Worm (Caenorhabditis elegans) whole organism, L1 larva: ENCODE results near the gene pbo-1.

Source experiments
- C04F5.9 ChIP-seq: sonication (generic microtip); optimal IDR thresholded peaks from 2 replicates; lab custom pipeline; 2016; ENCODE audit warnings: missing genetic modification characterization, missing compliant biosample characterization
- aha-1 ChIP-seq: fragments of 150-350 bp; optimal IDR thresholded peaks from 2 replicates; lab custom pipeline; 2014; ENCODE audit warnings: missing biosample characterization, missing genetic modification characterization
- alr-1 ChIP-seq: fragments of 200-800 bp; sonication (Bioruptor generic); optimal IDR thresholded peaks from 2 replicates; lab custom pipeline; 2018; ENCODE audit warnings: borderline replicate concordance, mild to moderate bottlenecking, missing genetic modification characterization, missing compliant biosample characterization
- blmp-1 ChIP-seq: fragments of 150-350 bp; optimal IDR thresholded peaks from 2 replicates; lab custom pipeline; 2014; ENCODE audit warnings: missing biosample characterization, missing genetic modification characterization
- ceh-8 ChIP-seq: fragments of 200-800 bp; sonication (Bioruptor generic); optimal IDR thresholded peaks from 2 replicates; lab custom pipeline; 2018; ENCODE audit warnings: mild to moderate bottlenecking, missing genetic modification characterization, moderate library complexity, missing compliant biosample characterization
- ceh-88 ChIP-seq: fragments of 200-800 bp; sonication (Bioruptor generic); IDR thresholded peaks from 2 replicates; pipeline ENCODE4 v1.3.6; 2022; ENCODE audit warnings: missing genetic modification characterization, missing compliant biosample characterization
- ces-1 ChIP-seq: fragments of 150-350 bp; optimal IDR thresholded peaks from 2 replicates; lab custom pipeline; 2014; ENCODE audit warnings: missing biosample characterization, missing genetic modification reagents, missing genetic modification characterization
- dpl-1 ChIP-seq, 3 experiments: fragments of 150-350 bp in 2 of 3; sonication (generic microtip) in 1 of 3; optimal IDR thresholded peaks; 2 replicates each; lab custom pipeline; 2014 to 2017; ENCODE audit warnings: missing biosample characterization in 3 of 3, missing genetic modification characterization in 3 of 3, missing genetic modification reagents in 3 of 3
- dsc-1 ChIP-seq: sonication (generic microtip); optimal IDR thresholded peaks from 2 replicates; lab custom pipeline; 2016; ENCODE audit warnings: mild to moderate bottlenecking, missing genetic modification characterization, missing compliant biosample characterization
- efl-3 ChIP-seq: fragments of 200-800 bp; sonication (Bioruptor generic); optimal IDR thresholded peaks from 2 replicates; lab custom pipeline; 2018; ENCODE audit warnings: mild to moderate bottlenecking, missing genetic modification characterization, missing compliant biosample characterization
- fkh-10 ChIP-seq: sonication (generic microtip); optimal IDR thresholded peaks from 2 replicates; lab custom pipeline; 2017; ENCODE audit warnings: missing biosample characterization, missing genetic modification reagents, missing genetic modification characterization
- fkh-4 ChIP-seq: sonication (generic microtip); optimal IDR thresholded peaks from 2 replicates; lab custom pipeline; 2016; ENCODE audit warnings: missing compliant biosample characterization, missing genetic modification characterization, borderline replicate concordance
- grh-1 ChIP-seq: fragments of 200-800 bp; sonication (Bioruptor generic); IDR thresholded peaks from 2 replicates; pipeline ENCODE4 v1.3.6; 2022; ENCODE audit warnings: missing genetic modification reagents, missing genetic modification characterization, missing compliant biosample characterization
- hlh-4 ChIP-seq: sonication (generic microtip); optimal IDR thresholded peaks from 2 replicates; lab custom pipeline; 2016; ENCODE audit warnings: mild to moderate bottlenecking, missing genetic modification characterization, missing compliant biosample characterization
- isw-1 ChIP-seq: fragments of 200-800 bp; sonication (Bioruptor generic); IDR thresholded peaks from 2 replicates; pipeline ENCODE4 v1.3.6; 2022; ENCODE audit warnings: missing genetic modification characterization, missing compliant biosample characterization
- lin-13 ChIP-seq: fragments of 150-350 bp; optimal IDR thresholded peaks from 2 replicates; lab custom pipeline; 2014; ENCODE audit warnings: missing biosample characterization, missing genetic modification reagents, missing genetic modification characterization
- lin-15B ChIP-seq: fragments of 150-350 bp; sonication (generic microtip); optimal IDR thresholded peaks from 3 replicates; lab custom pipeline; 2014; ENCODE audit warnings: missing biosample characterization, missing genetic modification characterization
- lin-35 ChIP-seq, 2 experiments: fragments of 150-350 bp; optimal IDR thresholded peaks; 2 replicates each; lab custom pipeline; 2014; ENCODE audit warnings: missing biosample characterization in 2 of 2, missing genetic modification characterization in 2 of 2, missing genetic modification reagents in 2 of 2
- lin-39 ChIP-seq: fragments of 150-350 bp; optimal IDR thresholded peaks from 2 replicates; lab custom pipeline; 2014; ENCODE audit warnings: missing biosample characterization, missing genetic modification reagents, missing genetic modification characterization
- lsy-2 ChIP-seq, 2 experiments: fragments of 150-350 bp; optimal IDR thresholded peaks; 2 replicates each; lab custom pipeline; 2014; ENCODE audit warnings: missing biosample characterization in 2 of 2, missing genetic modification characterization in 2 of 2
- mep-1 ChIP-seq: fragments of 150-350 bp; optimal IDR thresholded peaks from 2 replicates; lab custom pipeline; 2014; ENCODE audit warnings: missing biosample characterization, missing genetic modification characterization
- nhr-11 ChIP-seq: fragments of 150-350 bp; optimal IDR thresholded peaks from 2 replicates; lab custom pipeline; 2014; ENCODE audit warnings: missing biosample characterization, missing genetic modification characterization
- nhr-12 ChIP-seq: sonication (generic microtip); optimal IDR thresholded peaks from 2 replicates; lab custom pipeline; 2017; ENCODE audit warnings: missing biosample characterization, missing genetic modification characterization
- nhr-19 ChIP-seq: fragments of 200-800 bp; sonication (Bioruptor generic); conservative IDR thresholded peaks from 2 replicates; pipeline ENCODE4 v1.3.6; 2022; ENCODE audit warnings: missing genetic modification characterization, missing compliant biosample characterization
- nhr-28 ChIP-seq: fragments of 150-350 bp; optimal IDR thresholded peaks from 2 replicates; lab custom pipeline; 2014; ENCODE audit warnings: missing biosample characterization, missing genetic modification characterization
- nhr-47 ChIP-seq: sonication (generic microtip); optimal IDR thresholded peaks from 2 replicates; lab custom pipeline; 2016; ENCODE audit warnings: mild to moderate bottlenecking, missing genetic modification characterization, moderate library complexity, missing compliant biosample characterization
- nhr-84 ChIP-seq: sonication (generic microtip); optimal IDR thresholded peaks from 2 replicates; lab custom pipeline; 2017; ENCODE audit warnings: missing biosample characterization, missing genetic modification characterization
- nhr-85 ChIP-seq: sonication (generic microtip); peaks from one replicate; lab custom pipeline; 2016; ENCODE audit warnings: missing genetic modification characterization, inconsistent platforms, missing compliant biosample characterization
- nhr-90 ChIP-seq: sonication (generic microtip); optimal IDR thresholded peaks from 2 replicates; lab custom pipeline; 2016; ENCODE audit warnings: mild to moderate bottlenecking, missing genetic modification characterization, missing compliant biosample characterization; ENCODE audit not compliant: poor library complexity
- rnt-1 ChIP-seq: sonication (generic microtip); optimal IDR thresholded peaks from 2 replicates; lab custom pipeline; 2016; ENCODE audit warnings: mild to moderate bottlenecking, missing genetic modification characterization, moderate library complexity, missing compliant biosample characterization
- snpc-4 ChIP-seq: fragments of 150-350 bp; optimal IDR thresholded peaks from 2 replicates; lab custom pipeline; 2014; ENCODE audit warnings: missing biosample characterization, missing genetic modification characterization
- snu-23 ChIP-seq: sonication (generic microtip); optimal IDR thresholded peaks from 2 replicates; lab custom pipeline; 2016; ENCODE audit warnings: missing genetic modification characterization, missing compliant biosample characterization
- sptf-1 ChIP-seq: fragments of 150-350 bp; optimal IDR thresholded peaks from 2 replicates; lab custom pipeline; 2014; ENCODE audit warnings: missing biosample characterization, missing genetic modification characterization
- sup-37 ChIP-seq: fragments of 200-800 bp; sonication (Bioruptor generic); optimal IDR thresholded peaks from 2 replicates; lab custom pipeline; 2018; ENCODE audit warnings: mild to moderate bottlenecking, missing genetic modification characterization, missing compliant biosample characterization
- tbx-2 ChIP-seq: sonication (generic microtip); optimal IDR thresholded peaks from 2 replicates; lab custom pipeline; 2016; ENCODE audit warnings: missing genetic modification characterization, missing compliant biosample characterization
- tlp-1 ChIP-seq: fragments of 150-350 bp; optimal IDR thresholded peaks from 2 replicates; lab custom pipeline; 2014; ENCODE audit warnings: missing biosample characterization, missing genetic modification characterization
- unc-130 ChIP-seq: fragments of 150-350 bp; optimal IDR thresholded peaks from 2 replicates; lab custom pipeline; 2017; ENCODE audit warnings: missing biosample characterization, missing genetic modification characterization, inconsistent platforms
- unc-86 ChIP-seq: sonication (generic microtip); optimal IDR thresholded peaks from 2 replicates; lab custom pipeline; 2016; ENCODE audit warnings: missing genetic modification characterization, missing compliant biosample characterization
- unc-98 ChIP-seq: fragments of 200-800 bp; sonication (Bioruptor generic); IDR thresholded peaks from 2 replicates; pipeline ENCODE4 v1.3.6; 2022; ENCODE audit warnings: missing genetic modification characterization, missing compliant biosample characterization
- vab-15 ChIP-seq: sonication (generic microtip); optimal IDR thresholded peaks from 2 replicates; lab custom pipeline; 2017; ENCODE audit warnings: missing genotype, mild to moderate bottlenecking, missing genetic modification characterization, missing compliant biosample characterization
- xbp-1 ChIP-seq: sonication (generic microtip); optimal IDR thresholded peaks from 2 replicates; lab custom pipeline; 2016; ENCODE audit warnings: missing genetic modification characterization, missing compliant biosample characterization
- ztf-11 ChIP-seq, 2 experiments: sonication (generic microtip); optimal IDR thresholded peaks; 2 replicates each; lab custom pipeline; 2016 to 2017; ENCODE audit warnings: missing genetic modification characterization in 2 of 2, missing biosample characterization in 1 of 2, missing compliant biosample characterization in 1 of 2

Gene pbo-1

ce11 chrIII:2641659-2642058 lies 44.6 kb downstream of the pbo-1 start:
- TF ChIP-seq ceh-8 (GFP tag; lab: Kevin White, UChicago) (no peak), snpc-4 (tag; lab: Kevin White, UChicago) (no peak), sptf-1 (tag; lab: Kevin White, UChicago) (no peak), tlp-1 (tag; lab: Kevin White, UChicago) (no peak), unc-98 (GFP tag; lab: Robert Waterston, UW) (no peak), C04F5.9 (no peak), aha-1 (no peak), hlh-4 (no peak), lin-39 (tag; lab: Kevin White, UChicago) (no peak), dpl-1 (GFP tag; optimal IDR thresholded peaks at IDR 0.05; lab: Kevin White, UChicago) (no peak), unc-86 (tag; lab: Kevin White, UChicago) (no peak), alr-1 (tag; lab: Kevin White, UChicago) (no peak), fkh-4 (no peak), sup-37 (GFP tag; lab: Kevin White, UChicago) (no peak), nhr-28 (tag; lab: Kevin White, UChicago) (no peak), lin-15B (tag; lab: Kevin White, UChicago) (no peak), ztf-11 (tag; optimal IDR thresholded peaks at IDR 0.05; lab: Kevin White, UChicago) (no peak), ces-1 (GFP tag; lab: Kevin White, UChicago) (no peak), ceh-88 (GFP tag; lab: Robert Waterston, UW) (no peak), tbx-2 (tag; lab: Kevin White, UChicago) (no peak)
- TF ChIP-seq, all 84 proteins: peak for 0

- TF ChIP-seq isw-1 (GFP tag; lab: Robert Waterston, UW) (no peak), lin-35 (GFP tag; optimal IDR thresholded peaks at IDR 0.05; lab: Kevin White, UChicago) (no peak), rnt-1 (no peak), nhr-90 (tag; lab: Kevin White, UChicago) (no peak), efl-3 (no peak), nhr-47 (tag; lab: Kevin White, UChicago) (no peak), nhr-19 (GFP tag; lab: Robert Waterston, UW) (no peak), unc-98 (GFP tag; lab: Robert Waterston, UW) (no peak), lin-39 (tag; lab: Kevin White, UChicago) (no peak), tbx-2 (tag; lab: Kevin White, UChicago) (no peak), vab-15 (tag; lab: Kevin White, UChicago) (no peak)
Observed at ce11 chrIII:2636137-2636536, 50.1 kb downstream of the pbo-1 start, which contains the start of gene zmp-2. zmp-2 (plus strand) TSS chrIII:2636383.

ce11 chrIII:2634577-2634976 lies 51.7 kb downstream of the pbo-1 start:
- TF ChIP-seq grh-1 (GFP tag; lab: Robert Waterston, UW) (peak; percentile 23; the same call in 1 of the 2 replicates), blmp-1 (tag; lab: Kevin White, UChicago) (peak; percentile 92), lin-13 (GFP tag; lab: Kevin White, UChicago) (no peak)

- no peak for TF ChIP-seq lin-39 (tag; lab: Kevin White, UChicago)
- TF ChIP-seq fkh-10 (GFP tag; lab: Kevin White, UChicago), result no peak
- no peak for TF ChIP-seq nhr-12 (tag; lab: Kevin White, UChicago)
- TF ChIP-seq nhr-85 (tag; lab: Kevin White, UChicago), result peak; percentile 81
- peak; percentile 16 for TF ChIP-seq snu-23 (GFP tag; lab: Kevin White, UChicago)
- TF ChIP-seq mep-1 (tag; lab: Kevin White, UChicago), result peak; percentile 24
- TF ChIP-seq xbp-1, result no peak
- TF ChIP-seq lin-13 (GFP tag; lab: Kevin White, UChicago), result no peak
- peak; percentile 93 for TF ChIP-seq blmp-1 (tag; lab: Kevin White, UChicago)
- TF ChIP-seq unc-130, result no peak
- no peak for TF ChIP-seq dsc-1
- no peak for TF ChIP-seq nhr-90 (tag; lab: Kevin White, UChicago)
- TF ChIP-seq nhr-11, result no peak
- peak in 1 of 2 experiments; percentile 48 for TF ChIP-seq lsy-2 (tag; optimal IDR thresholded peaks at IDR 0.05; lab: Kevin White, UChicago)
- no peak for TF ChIP-seq nhr-84
Observed at ce11 chrIII:2632819-2633398, 53.4 kb downstream of the pbo-1 start.
